Fruit fly (Drosophila melanogaster) whole organism, embryonic: ENCODE results near the gene nbs.

Experiments
- Blimp-1 ChIP-seq: fragments of 200-800 bp; sonication (Bioruptor generic); optimal IDR thresholded peaks from 3 replicates; lab custom pipeline; 2018; ENCODE audit warnings: missing biosample characterization, missing genetic modification characterization, mild to moderate bottlenecking, moderate library complexity, missing genetic modification reagents
- H15 ChIP-seq: fragments of 200-800 bp; sonication (Bioruptor generic); IDR thresholded peaks from 3 replicates; pipeline ENCODE4 v1.3.6; 2022; ENCODE audit warnings: missing biosample characterization, missing genetic modification characterization
- HLH3B ChIP-seq: fragments of 200-800 bp; sonication (Bioruptor generic); IDR thresholded peaks from 2 replicates; pipeline ENCODE4 v1.3.6; 2022; ENCODE audit warnings: missing biosample characterization, missing genetic modification characterization
- Hand ChIP-seq: fragments of 200-800 bp; sonication (Bioruptor generic); optimal IDR thresholded peaks from 2 replicates; lab custom pipeline; 2017; ENCODE audit warnings: mild to moderate bottlenecking, missing biosample characterization, missing genetic modification reagents, missing genetic modification characterization
- ranshi ChIP-seq: fragments of 200-800 bp; sonication (Bioruptor generic); IDR thresholded peaks from 2 replicates; pipeline ENCODE4 v1.3.6; 2022; ENCODE audit warnings: missing biosample characterization, missing genetic modification characterization

- TF ChIP-seq Blimp-1 = no peak
- no peak for TF ChIP-seq Hand (GFP tag; lab: Kevin White, UChicago)
- TF ChIP-seq H15 (GFP tag; lab: Robert Waterston, UW) = no peak
- no peak for TF ChIP-seq HLH3B
- no peak for TF ChIP-seq ranshi (GFP tag; lab: Robert Waterston, UW)
Measured at dm6 chr3L:9720102-9720501, 2.9 kb downstream of the nbs start.
